Worm (Caenorhabditis elegans): Measurements from ENCODE around the gene C44C1.1.

DNA sequence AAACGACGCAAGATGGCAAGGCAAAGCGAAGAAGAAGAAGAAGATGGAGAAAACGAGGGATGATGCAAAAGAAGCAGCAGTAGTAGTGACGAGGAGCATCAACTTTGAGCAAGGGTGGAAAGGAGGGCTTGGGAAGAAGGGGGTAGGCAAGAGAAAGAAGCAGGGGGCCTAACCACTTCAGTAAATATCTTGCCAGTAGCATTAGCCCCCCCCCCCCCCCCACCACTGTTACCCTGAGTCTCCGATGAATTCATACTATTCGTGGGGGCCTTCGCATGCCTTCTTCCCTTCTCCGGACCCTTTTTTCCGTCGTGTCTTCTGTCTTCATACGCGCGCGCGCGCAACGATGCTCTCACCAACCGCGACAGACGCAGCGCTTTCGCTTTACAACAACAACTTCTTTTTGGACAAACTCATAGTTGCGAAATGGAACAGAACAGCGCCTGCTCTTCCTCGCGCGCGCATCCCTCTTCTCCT is 41.3 kb downstream of the C44C1.1 start:
- TF ChIP-seq tbx-8 (GFP tag; optimal IDR thresholded peaks at IDR 0.05): no peak
- no peak for TF ChIP-seq unc-62 (GFP tag; optimal IDR thresholded peaks at IDR 0.05)
- TF ChIP-seq snpc-4 (tag; optimal IDR thresholded peaks at IDR 0.05): no peak
- no peak for TF ChIP-seq lsy-2 (tag; optimal IDR thresholded peaks at IDR 0.05)
- TF ChIP-seq drap-1 (GFP tag; optimal IDR thresholded peaks at IDR 0.05): peak; percentile 25
- peak; percentile 49 for TF ChIP-seq ham-2 (GFP tag; optimal IDR thresholded peaks at IDR 0.05)
- no peak for TF ChIP-seq pha-4 (tag; optimal IDR thresholded peaks at IDR 0.05)
- TF ChIP-seq nhr-12 (tag; optimal IDR thresholded peaks at IDR 0.05): no peak
- no peak for TF ChIP-seq elt-3 (tag; optimal IDR thresholded peaks at IDR 0.05)
- TF ChIP-seq blmp-1 (tag; optimal IDR thresholded peaks at IDR 0.05): no peak
- no peak for TF ChIP-seq nhr-237 (tag; optimal IDR thresholded peaks at IDR 0.05)

Data from whole organism, mixed stage, embryonic.